Fruit fly (Drosophila melanogaster) whole organism, embryonic: Measurements from ENCODE around the gene dmrt11E.

ENCODE experiments used
- Atf-2 ChIP-seq: fragments of 200-800 bp; sonication (Bioruptor generic); optimal IDR thresholded peaks from 2 replicates; lab custom pipeline; 2016; ENCODE audit warnings: missing biosample characterization, missing genetic modification characterization
- Bgb ChIP-seq: fragments of 200-800 bp; sonication (Bioruptor generic); IDR thresholded peaks from 2 replicates; pipeline ENCODE4 v1.3.6; 2022; ENCODE audit warnings: missing biosample characterization, missing genetic modification characterization; ENCODE audit not compliant: partially characterized antibody
- Blimp-1 ChIP-seq: fragments of 200-800 bp; sonication (Bioruptor generic); optimal IDR thresholded peaks from 3 replicates; lab custom pipeline; 2018; ENCODE audit warnings: missing biosample characterization, missing genetic modification characterization, mild to moderate bottlenecking, moderate library complexity, missing genetic modification reagents
- CG10209 ChIP-seq: fragments of 200-800 bp; sonication (Bioruptor generic); optimal IDR thresholded peaks from 3 replicates; lab custom pipeline; 2017; ENCODE audit warnings: missing biosample characterization, mild to moderate bottlenecking, missing genetic modification characterization, missing genetic modification reagents
- CG10543 ChIP-seq: fragments of 200-800 bp; sonication (Bioruptor generic); optimal IDR thresholded peaks from 3 replicates; lab custom pipeline; 2017; ENCODE audit warnings: missing biosample characterization, mild to moderate bottlenecking, missing genetic modification characterization, moderate library complexity
- CG10654 ChIP-seq: fragments of 200-800 bp; sonication (Bioruptor generic); optimal IDR thresholded peaks from 2 replicates; lab custom pipeline; 2016; ENCODE audit warnings: missing biosample characterization, missing genetic modification characterization
- CG11093 ChIP-seq: fragments of 200-800 bp; sonication (Bioruptor generic); IDR thresholded peaks from 3 replicates; pipeline ENCODE4 v1.3.6; 2022; ENCODE audit warnings: missing biosample characterization, missing genetic modification characterization
- CG12299 ChIP-seq: fragments of 200-800 bp; sonication (Bioruptor generic); optimal IDR thresholded peaks from 2 replicates; lab custom pipeline; 2018; ENCODE audit warnings: missing biosample characterization, mild to moderate bottlenecking, missing genetic modification characterization
- CG12391 ChIP-seq: fragments of 200-800 bp; sonication (Bioruptor generic); optimal IDR thresholded peaks from 3 replicates; lab custom pipeline; 2018; ENCODE audit warnings: missing biosample characterization, mild to moderate bottlenecking, missing genetic modification characterization, moderate library complexity
- CG13894 ChIP-seq: fragments of 200-800 bp; sonication (Bioruptor generic); optimal IDR thresholded peaks from 3 replicates; lab custom pipeline; 2018; ENCODE audit warnings: missing biosample characterization, mild to moderate bottlenecking, missing genetic modification characterization, moderate library complexity
- CG17186 ChIP-seq: fragments of 200-800 bp; sonication (Bioruptor generic); optimal IDR thresholded peaks from 3 replicates; lab custom pipeline; 2017; ENCODE audit warnings: missing biosample characterization, missing genetic modification reagents, missing genetic modification characterization
- CG17328 ChIP-seq: fragments of 200-800 bp; sonication (Bioruptor generic); IDR thresholded peaks from 2 replicates; pipeline ENCODE4 v1.3.6; 2022; ENCODE audit warnings: missing biosample characterization, missing genetic modification characterization
- CG17568 ChIP-seq: fragments of 200-800 bp; sonication (Bioruptor generic); optimal IDR thresholded peaks from 2 replicates; lab custom pipeline; 2018; ENCODE audit warnings: missing biosample characterization, mild to moderate bottlenecking, missing genetic modification characterization, moderate library complexity
- CG18262 ChIP-seq: fragments of 200-800 bp; optimal IDR thresholded peaks from 3 replicates; lab custom pipeline; 2019; ENCODE audit warnings: missing biosample characterization, mild to moderate bottlenecking, missing genetic modification characterization, moderate library complexity
- CG1832 ChIP-seq: fragments of 200-800 bp; sonication (Bioruptor generic); optimal IDR thresholded peaks from 2 replicates; lab custom pipeline; 2017; ENCODE audit warnings: missing biosample characterization, mild to moderate bottlenecking, missing genetic modification characterization, inconsistent platforms
- CG2199 ChIP-seq: fragments of 200-800 bp; sonication (Bioruptor generic); IDR thresholded peaks from 3 replicates; pipeline ENCODE4 v1.3.6; 2022; ENCODE audit warnings: missing biosample characterization, missing genetic modification characterization
- CG2202 ChIP-seq: fragments of 200-800 bp; sonication (Bioruptor generic); optimal IDR thresholded peaks from 2 replicates; lab custom pipeline; 2018; ENCODE audit warnings: missing biosample characterization, mild to moderate bottlenecking, missing genetic modification characterization
- CG33557 ChIP-seq: fragments of 200-800 bp; sonication (Bioruptor generic); optimal IDR thresholded peaks from 2 replicates; lab custom pipeline; 2019; ENCODE audit warnings: missing biosample characterization, mild to moderate bottlenecking, missing genetic modification characterization, moderate library complexity
- CG34224 ChIP-seq: fragments of 200-800 bp; sonication (Bioruptor generic); IDR thresholded peaks from 3 replicates; pipeline ENCODE4 v1.3.6; 2022; ENCODE audit warnings: missing biosample characterization, missing genetic modification characterization; ENCODE audit not compliant: partially characterized antibody
- CG34422 ChIP-seq: fragments of 200-800 bp; sonication (Bioruptor generic); IDR thresholded peaks from 3 replicates; pipeline ENCODE4 v1.3.6; 2022; ENCODE audit warnings: missing biosample characterization, missing genetic modification characterization
- CG6175 ChIP-seq: fragments of 200-800 bp; sonication (Bioruptor generic); IDR thresholded peaks from 3 replicates; pipeline ENCODE4 v1.3.6; 2022; ENCODE audit warnings: missing biosample characterization, missing genetic modification characterization
- CG6813 ChIP-seq: fragments of 200-800 bp; sonication (Bioruptor generic); optimal IDR thresholded peaks from 2 replicates; lab custom pipeline; 2017; ENCODE audit warnings: missing biosample characterization, missing genetic modification characterization, mild to moderate bottlenecking, moderate library complexity, missing genetic modification reagents
- CG7271 ChIP-seq: fragments of 200-800 bp; sonication (Bioruptor generic); optimal IDR thresholded peaks from 2 replicates; lab custom pipeline; 2018; ENCODE audit warnings: missing biosample characterization, mild to moderate bottlenecking, missing genetic modification characterization, moderate library complexity
- CG8290 ChIP-seq, 3 experiments: fragments of 200-800 bp; sonication (Bioruptor generic); optimal IDR thresholded peaks; 2 replicates each; lab custom pipeline; 2016 to 2019; ENCODE audit warnings: missing biosample characterization in 3 of 3, missing genetic modification characterization in 3 of 3, mild to moderate bottlenecking in 2 of 3, moderate library complexity in 1 of 3
- CTCF ChIP-seq: fragments of 200-800 bp; sonication (Bioruptor generic); optimal IDR thresholded peaks from 2 replicates; lab custom pipeline; 2017; ENCODE audit warnings: missing biosample characterization, mild to moderate bottlenecking, missing genetic modification characterization, moderate library complexity
- Dek ChIP-seq: fragments of 200-800 bp; sonication (Bioruptor generic); optimal IDR thresholded peaks from 3 replicates; lab custom pipeline; 2019; ENCODE audit warnings: missing biosample characterization, mild to moderate bottlenecking, missing genetic modification characterization, moderate library complexity
- Elba2 ChIP-seq: fragments of 200-800 bp; sonication (Bioruptor generic); optimal IDR thresholded peaks from 3 replicates; lab custom pipeline; 2016; ENCODE audit warnings: missing biosample characterization, missing genetic modification characterization
- HHEX ChIP-seq: fragments of 200-800 bp; sonication (Bioruptor generic); optimal IDR thresholded peaks from 3 replicates; lab custom pipeline; 2017; ENCODE audit warnings: missing biosample characterization, mild to moderate bottlenecking, missing genetic modification characterization, missing genetic modification reagents
- Hr51 ChIP-seq, 2 experiments: fragments of 200-800 bp; sonication (Bioruptor generic); optimal IDR thresholded peaks; 2 replicates in 1 of 2; 3 replicates in 1 of 2; lab custom pipeline; 2016 to 2018; ENCODE audit warnings: missing biosample characterization in 2 of 2, missing genetic modification characterization in 2 of 2, mild to moderate bottlenecking in 1 of 2, moderate library complexity in 1 of 2
- Med ChIP-seq: fragments of 200-800 bp; sonication (Bioruptor generic); peaks from one replicate; lab custom pipeline; 2016; ENCODE audit warnings: missing biosample characterization, missing genetic modification characterization, mild to moderate bottlenecking, inconsistent platforms, moderate library complexity
- Mrtf ChIP-seq: fragments of 200-800 bp; sonication (Bioruptor generic); IDR thresholded peaks from 3 replicates; pipeline ENCODE4 v1.3.6; 2022; ENCODE audit warnings: missing biosample characterization, missing genetic modification characterization
- Oaz ChIP-seq: fragments of 200-800 bp; sonication (Bioruptor generic); IDR thresholded peaks from 2 replicates; pipeline ENCODE4 v1.3.6; 2022; ENCODE audit warnings: missing biosample characterization, missing genetic modification characterization
- Oli ChIP-seq: fragments of 200-800 bp; sonication (Bioruptor generic); optimal IDR thresholded peaks from 2 replicates; lab custom pipeline; 2018; ENCODE audit warnings: missing biosample characterization, mild to moderate bottlenecking, missing genetic modification characterization, moderate library complexity
- Rx ChIP-seq: fragments of 200-800 bp; sonication (Bioruptor generic); IDR thresholded peaks from 2 replicates; pipeline ENCODE4 v1.3.6; 2022; ENCODE audit warnings: missing biosample characterization, missing genetic modification characterization
- Xbp1 ChIP-seq: fragments of 200-800 bp; sonication (Bioruptor generic); optimal IDR thresholded peaks from 3 replicates; lab custom pipeline; 2016; ENCODE audit warnings: missing biosample characterization, mild to moderate bottlenecking, missing genetic modification characterization
- bab2 ChIP-seq: fragments of 200-800 bp; sonication (Bioruptor generic); optimal IDR thresholded peaks from 2 replicates; lab custom pipeline; 2016; ENCODE audit warnings: missing biosample characterization, missing genetic modification characterization
- bowl ChIP-seq: fragments of 200-800 bp; sonication (Bioruptor generic); IDR thresholded peaks from 2 replicates; pipeline ENCODE4 v1.3.6; 2022; ENCODE audit warnings: missing biosample characterization, missing genetic modification characterization
- btn ChIP-seq: fragments of 200-800 bp; sonication (Bioruptor generic); optimal IDR thresholded peaks from 2 replicates; lab custom pipeline; 2016; ENCODE audit warnings: missing biosample characterization, missing genetic modification characterization
- cwo ChIP-seq: fragments of 200-800 bp; sonication (Bioruptor generic); optimal IDR thresholded peaks from 3 replicates; lab custom pipeline; 2017; ENCODE audit warnings: missing biosample characterization, missing genetic modification characterization, mild to moderate bottlenecking, moderate library complexity, missing genetic modification reagents
- danr ChIP-seq: fragments of 200-800 bp; sonication (Bioruptor generic); IDR thresholded peaks from 2 replicates; pipeline ENCODE4 v1.3.6; 2022; ENCODE audit warnings: missing biosample characterization, missing genetic modification characterization
- dati ChIP-seq: fragments of 200-800 bp; sonication (Bioruptor generic); IDR thresholded peaks from 2 replicates; pipeline ENCODE4 v1.3.6; 2022; ENCODE audit warnings: missing biosample characterization, missing genetic modification characterization
- dimm ChIP-seq: fragments of 200-800 bp; sonication (Bioruptor generic); IDR thresholded peaks from 2 replicates; pipeline ENCODE4 v1.3.6; 2022; ENCODE audit warnings: missing biosample characterization, missing genetic modification characterization
- dpn ChIP-seq, 2 experiments: fragments of 200-800 bp; sonication (Bioruptor generic); optimal IDR thresholded peaks; 3 replicates each; lab custom pipeline; 2016; ENCODE audit warnings: missing biosample characterization in 2 of 2, missing genetic modification characterization in 2 of 2
- ems ChIP-seq: fragments of 200-800 bp; sonication (Bioruptor generic); optimal IDR thresholded peaks from 3 replicates; lab custom pipeline; 2016; ENCODE audit warnings: missing biosample characterization, missing genetic modification characterization
- en ChIP-seq: fragments of 200-800 bp; sonication (Bioruptor generic); optimal IDR thresholded peaks from 2 replicates; lab custom pipeline; 2016; ENCODE audit warnings: missing biosample characterization, missing genetic modification characterization
- hth ChIP-seq: fragments of >200 bp; optimal IDR thresholded peaks from 2 replicates; lab custom pipeline; 2017; ENCODE audit warnings: inconsistent platforms
- kah ChIP-seq: fragments of 200-800 bp; sonication (Bioruptor generic); optimal IDR thresholded peaks from 2 replicates; lab custom pipeline; 2018; ENCODE audit warnings: missing biosample characterization, mild to moderate bottlenecking, missing genetic modification characterization
- oc ChIP-seq: fragments of 200-800 bp; sonication (Bioruptor generic); optimal IDR thresholded peaks from 2 replicates; lab custom pipeline; 2018; ENCODE audit warnings: missing biosample characterization, mild to moderate bottlenecking, missing genetic modification characterization, moderate library complexity
- tna ChIP-seq: fragments of 200-800 bp; sonication (Bioruptor generic); IDR thresholded peaks from 2 replicates; pipeline ENCODE4 v1.3.6; 2022; ENCODE audit warnings: missing biosample characterization, missing genetic modification characterization; ENCODE audit not compliant: partially characterized antibody
- wek ChIP-seq: fragments of 200-800 bp; sonication (Bioruptor generic); optimal IDR thresholded peaks from 3 replicates; lab custom pipeline; 2018; ENCODE audit warnings: missing biosample characterization, mild to moderate bottlenecking, missing genetic modification characterization, moderate library complexity

dmrt11E gene

DNA sequence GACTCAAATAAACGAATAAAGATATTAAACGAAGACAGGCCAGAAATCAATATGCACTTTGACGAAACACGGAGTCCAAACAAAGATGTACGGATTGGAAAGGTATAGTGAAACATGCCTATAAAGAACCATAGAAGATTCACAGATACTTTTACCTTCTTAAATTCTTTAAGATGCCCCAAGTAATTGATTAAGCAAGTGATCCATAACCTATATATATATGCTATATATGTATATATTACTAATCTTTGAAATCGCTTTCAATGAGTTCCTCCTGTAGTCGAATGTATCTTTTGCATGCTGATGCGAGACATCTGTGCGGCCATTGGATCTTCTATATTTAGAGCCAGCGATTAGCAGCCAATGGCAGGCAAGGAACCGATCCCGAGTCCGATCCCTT is at the start of gene dmrt11E:
Gene dmrt11E, plus strand, starts transcription at position 43 of the 400 bp plus-strand sequence.
- TF ChIP-seq bowl (GFP tag; lab: Robert Waterston, UW), result no peak
- peak; percentile 62 for TF ChIP-seq oc
- TF ChIP-seq Atf-2, result no peak
- no peak for TF ChIP-seq hth (lab: Kevin White, UChicago)
- 0 out of 2 replicates have a peak, but pooled peaks have one; percentile 33 for TF ChIP-seq dati (GFP tag; lab: Robert Waterston, UW)
- TF ChIP-seq CG2199, result 0 out of 3 replicates have a peak, but pooled peaks have one; percentile 54
- TF ChIP-seq CG10543 (GFP tag; lab: Kevin White, UChicago), result no peak
- TF ChIP-seq kah (GFP tag; lab: Kevin White, UChicago), result peak; percentile 40
- TF ChIP-seq tna (GFP tag; lab: Robert Waterston, UW), result no peak
- TF ChIP-seq CG34422, result peak; percentile 32; the same call in 2 of the 3 replicates
- TF ChIP-seq CG10209 (GFP tag; lab: Kevin White, UChicago), result peak; percentile 63
- TF ChIP-seq CG17568 (GFP tag; lab: Kevin White, UChicago), result peak; percentile 3
- no peak for TF ChIP-seq CTCF (GFP tag; lab: Kevin White, UChicago)
- peak; percentile 28 for TF ChIP-seq CG2202 (tag; lab: Kevin White, UChicago)
- TF ChIP-seq Xbp1 (GFP tag; lab: Kevin White, UChicago), result peak; percentile 58
- no peak for TF ChIP-seq cwo
- TF ChIP-seq wek (GFP tag; lab: Kevin White, UChicago), result peak; percentile 27
- TF ChIP-seq CG7271 (tag; lab: Kevin White, UChicago), result peak; percentile 24
- no peak for TF ChIP-seq Oaz (GFP tag; lab: Robert Waterston, UW)
- peak; percentile 76 for TF ChIP-seq CG33557 (GFP tag; lab: Kevin White, UChicago)
- TF ChIP-seq CG17328, result peak; percentile 69
- TF ChIP-seq CG34224, result no peak
- TF ChIP-seq Oli (tag; lab: Kevin White, UChicago), result peak; percentile 60
- TF ChIP-seq CG6175 (GFP tag; lab: Robert Waterston, UW), result no peak
- TF ChIP-seq HHEX (GFP tag; lab: Kevin White, UChicago), result peak; percentile 13
- TF ChIP-seq CG6813, result peak; percentile 49
- TF ChIP-seq Mrtf, result peak; percentile 54; the same call in 1 of the 3 replicates
- TF ChIP-seq Hr51 (GFP tag; optimal IDR thresholded peaks at IDR 0.05; lab: Kevin White, UChicago), result peak in 1 of 2 experiments; percentile 62
- peak; percentile 14 for TF ChIP-seq Dek (tag; lab: Kevin White, UChicago)
- TF ChIP-seq CG12299 (tag; lab: Kevin White, UChicago), result peak; percentile 44
- no peak for TF ChIP-seq dimm (GFP tag; lab: Robert Waterston, UW)
- TF ChIP-seq CG18262, result peak; percentile 83
- no peak for TF ChIP-seq CG17186
- peak; percentile 39; the same call in 1 of the 2 replicates for TF ChIP-seq Rx (GFP tag; lab: Robert Waterston, UW)
- TF ChIP-seq ems (GFP tag; lab: Kevin White, UChicago), result no peak
- peak; percentile 45 for TF ChIP-seq CG10654 (GFP tag; lab: Kevin White, UChicago)
- no peak for TF ChIP-seq bab2
- TF ChIP-seq Blimp-1 (GFP tag; lab: Kevin White, UChicago), result peak; percentile 73
- peak; percentile 46; the same call in 1 of the 3 replicates for TF ChIP-seq CG11093
- peak; percentile 3 for TF ChIP-seq Elba2 (GFP tag; lab: Kevin White, UChicago)
- TF ChIP-seq btn (GFP tag; lab: Kevin White, UChicago), result no peak
- no peak for TF ChIP-seq CG1832 (GFP tag; lab: Kevin White, UChicago)
- no peak for TF ChIP-seq en (GFP tag; lab: Kevin White, UChicago)
- no peak for TF ChIP-seq CG13894 (tag; lab: Kevin White, UChicago)
- TF ChIP-seq CG12391 (tag; lab: Kevin White, UChicago), result peak; percentile 76
- peak; percentile 41; the same call in 1 of the 2 replicates for TF ChIP-seq danr (GFP tag; lab: Robert Waterston, UW)
- peak in 1 of 2 experiments; percentile 55 for TF ChIP-seq dpn (GFP tag; optimal IDR thresholded peaks at IDR 0.05; lab: Kevin White, UChicago)
- no peak for TF ChIP-seq Bgb (GFP tag; lab: Robert Waterston, UW)
- peak; percentile 22 for TF ChIP-seq CG8290 (GFP tag; optimal IDR thresholded peaks at IDR 0.05; lab: Kevin White, UChicago)
- no peak for TF ChIP-seq CG8290 (tag; optimal IDR thresholded peaks at IDR 0.05; lab: Kevin White, UChicago)
- TF ChIP-seq Med, result peak; percentile 25
